Worm (Caenorhabditis elegans) whole organism, late embryonic: ENCODE data around the gene twk-7.

Source experiments
- C08G9.2 ChIP-seq: sonication (generic microtip); optimal IDR thresholded peaks from 2 replicates; lab custom pipeline; 2016; ENCODE audit warnings: mild to moderate bottlenecking, missing genetic modification characterization, moderate library complexity, missing compliant biosample characterization
- F13H6.1 ChIP-seq: sonication (generic microtip); optimal IDR thresholded peaks from 2 replicates; lab custom pipeline; 2016; ENCODE audit warnings: missing genetic modification characterization, missing compliant biosample characterization
- ceh-9 ChIP-seq: sonication (generic microtip); optimal IDR thresholded peaks from 2 replicates; lab custom pipeline; 2016; ENCODE audit warnings: mild to moderate bottlenecking, missing genetic modification characterization, inconsistent platforms, missing compliant biosample characterization
- che-1 ChIP-seq: sonication (generic microtip); optimal IDR thresholded peaks from 2 replicates; lab custom pipeline; 2016; ENCODE audit warnings: mild to moderate bottlenecking, missing genetic modification characterization, missing compliant biosample characterization
- hlh-6 ChIP-seq: sonication (generic microtip); optimal IDR thresholded peaks from 2 replicates; lab custom pipeline; 2016; ENCODE audit warnings: missing genotype, missing genetic modification characterization, missing compliant biosample characterization
- lin-11 ChIP-seq: fragments of 200-800 bp; sonication (Bioruptor generic); optimal IDR thresholded peaks from 2 replicates; lab custom pipeline; 2018; ENCODE audit warnings: mild to moderate bottlenecking, missing genetic modification characterization, missing compliant biosample characterization
- npax-4 ChIP-seq: sonication (generic microtip); optimal IDR thresholded peaks from 2 replicates; lab custom pipeline; 2016; ENCODE audit warnings: missing genetic modification characterization, missing compliant biosample characterization
- pha-2 ChIP-seq: sonication (generic microtip); optimal IDR thresholded peaks from 2 replicates; lab custom pipeline; 2017; ENCODE audit warnings: mild to moderate bottlenecking, missing genetic modification characterization, missing compliant biosample characterization
- tbx-2 ChIP-seq: sonication (generic microtip); optimal IDR thresholded peaks from 2 replicates; lab custom pipeline; 2016; ENCODE audit warnings: missing genetic modification characterization, missing compliant biosample characterization
- ztf-16 ChIP-seq: sonication (generic microtip); optimal IDR thresholded peaks from 2 replicates; lab custom pipeline; 2017; ENCODE audit warnings: missing genetic modification characterization, missing compliant biosample characterization

- TF ChIP-seq npax-4 (tag; lab: Kevin White, UChicago) (no peak), lin-11 (tag; lab: Kevin White, UChicago) (no peak), C08G9.2 (no peak), che-1 (tag; lab: Kevin White, UChicago) (no peak), hlh-6 (tag; lab: Kevin White, UChicago) (no peak), pha-2 (tag; lab: Kevin White, UChicago) (no peak), tbx-2 (no peak), ztf-16 (tag; lab: Kevin White, UChicago) (no peak), ceh-9 (no peak), F13H6.1 (tag; lab: Kevin White, UChicago) (no peak)
Observed at ce11 chrIII:8593620-8594019, 49.9 kb downstream of the twk-7 start, which contains the start of gene C06E1.7.
